Worm (Caenorhabditis elegans): ENCODE results near the gene Y54G11A.1.

DNA sequence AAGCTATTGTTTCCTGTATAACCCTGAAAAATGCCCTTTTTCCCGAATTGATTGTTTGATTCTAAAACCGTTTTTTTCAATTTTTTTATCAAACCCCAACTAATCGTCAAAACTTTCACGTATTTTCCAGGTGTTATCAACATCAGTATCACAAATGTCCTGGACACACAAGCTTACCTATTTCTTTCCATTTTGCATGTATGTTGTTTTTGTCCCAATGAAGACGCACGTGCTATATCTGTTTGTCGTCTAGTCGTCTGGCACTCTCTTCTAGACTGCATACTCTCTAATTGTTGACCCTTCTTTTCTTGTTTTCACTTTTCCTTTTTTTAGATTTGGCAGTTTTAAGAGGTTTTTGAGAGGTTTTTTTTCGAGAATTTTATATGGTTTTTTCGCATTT is 27.3 kb upstream of the Y54G11A.1 start:
- TF ChIP-seq snpc-4 (tag; optimal IDR thresholded peaks at IDR 0.05) (no peak), fos-1 (tag; optimal IDR thresholded peaks at IDR 0.05) (peak; percentile 26), nhr-237 (tag; optimal IDR thresholded peaks at IDR 0.05) (no peak), nhr-23 (tag; optimal IDR thresholded peaks at IDR 0.05) (no peak), unc-39 (tag; optimal IDR thresholded peaks at IDR 0.05) (no peak), egl-27 (tag; optimal IDR thresholded peaks at IDR 0.05) (no peak), lin-13 (GFP tag; optimal IDR thresholded peaks at IDR 0.05) (peak; percentile 15), unc-62 (GFP tag; optimal IDR thresholded peaks at IDR 0.05) (no peak)
